Worm (Caenorhabditis elegans) whole organism, L4 larva: ENCODE data around the gene F29B9.7.

Experiments
- D1046.2 ChIP-seq: fragments of 200-800 bp; sonication (Bioruptor generic); IDR thresholded peaks from 2 replicates; pipeline ENCODE4 v1.3.6; 2022; ENCODE audit warnings: missing genetic modification characterization, missing compliant biosample characterization
- F26F4.8 ChIP-seq: fragments of 200-800 bp; sonication (Bioruptor generic); conservative IDR thresholded peaks from 2 replicates; pipeline ENCODE4 v1.3.6; 2022; ENCODE audit warnings: missing genetic modification characterization, missing compliant biosample characterization
- F37D6.2 ChIP-seq: sonication (generic microtip); optimal IDR thresholded peaks from 2 replicates; lab custom pipeline; 2016; ENCODE audit warnings: mild to moderate bottlenecking, missing genetic modification characterization, missing compliant biosample characterization
- T26A8.4 ChIP-seq: fragments of 200-800 bp; sonication (Bioruptor generic); IDR thresholded peaks from 2 replicates; pipeline ENCODE4 v1.3.6; 2022; ENCODE audit warnings: missing genetic modification characterization, missing compliant biosample characterization
- Y75B8A.6 ChIP-seq: fragments of 200-800 bp; sonication (Bioruptor generic); IDR thresholded peaks from 2 replicates; pipeline ENCODE4 v1.3.6; 2022; ENCODE audit warnings: missing genetic modification reagents, missing genetic modification characterization, missing compliant biosample characterization
- ZK546.5 ChIP-seq, 2 experiments: sonication (generic microtip); optimal IDR thresholded peaks; 2 replicates each; lab custom pipeline; 2017; ENCODE audit warnings: missing biosample characterization in 2 of 2, missing genetic modification characterization in 2 of 2
- aha-1 ChIP-seq: fragments of 150-350 bp; peaks from one replicate; lab custom pipeline; 2014; ENCODE audit warnings: missing biosample characterization, missing genetic modification characterization
- ama-1 ChIP-seq: fragments of 150-350 bp; optimal IDR thresholded peaks from 2 replicates; lab custom pipeline; 2014; ENCODE audit warnings: inconsistent platforms, mixed read lengths
- arid-1 ChIP-seq: fragments of 200-800 bp; sonication (Bioruptor generic); conservative IDR thresholded peaks from 2 replicates; pipeline ENCODE4 v1.3.6; 2022; ENCODE audit warnings: missing genetic modification reagents, missing genetic modification characterization, missing compliant biosample characterization
- daf-16 ChIP-seq, 3 experiments: sonication (generic microtip); optimal IDR thresholded peaks; 2 replicates each; lab custom pipeline; 2016 to 2017; ENCODE audit warnings: missing genetic modification characterization in 3 of 3, missing genetic modification reagents in 3 of 3, mild to moderate bottlenecking in 2 of 3, missing compliant biosample characterization in 2 of 3, missing biosample characterization in 1 of 3, moderate library complexity in 1 of 3
- daf-8 ChIP-seq: fragments of 200-800 bp; sonication (Bioruptor generic); IDR thresholded peaks from 2 replicates; pipeline ENCODE4 v1.3.6; 2022; ENCODE audit warnings: missing genetic modification characterization, missing compliant biosample characterization
- dmd-6 ChIP-seq: fragments of 200-800 bp; sonication (Bioruptor generic); IDR thresholded peaks from 2 replicates; pipeline ENCODE4 v1.3.6; 2022; ENCODE audit warnings: missing genetic modification reagents, missing genetic modification characterization, missing compliant biosample characterization
- dmd-9 ChIP-seq: fragments of 200-800 bp; sonication (Bioruptor generic); IDR thresholded peaks from 2 replicates; pipeline ENCODE4 v1.3.6; 2022; ENCODE audit warnings: missing genetic modification reagents, missing genetic modification characterization, missing compliant biosample characterization
- dpl-1 ChIP-seq: fragments of 150-350 bp; optimal IDR thresholded peaks from 2 replicates; lab custom pipeline; 2014; ENCODE audit warnings: missing biosample characterization, missing genetic modification reagents, missing genetic modification characterization
- egl-27 ChIP-seq: sonication (generic microtip); optimal IDR thresholded peaks from 3 replicates; lab custom pipeline; 2017; ENCODE audit warnings: missing biosample characterization, missing genetic modification reagents, missing genetic modification characterization
- egl-43 ChIP-seq: fragments of 200-800 bp; sonication (Bioruptor generic); IDR thresholded peaks from 2 replicates; pipeline ENCODE4 v1.3.6; 2022; ENCODE audit warnings: missing genetic modification reagents, missing genetic modification characterization, missing compliant biosample characterization
- fkh-10 ChIP-seq: fragments of 150-350 bp; optimal IDR thresholded peaks from 2 replicates; lab custom pipeline; 2014; ENCODE audit warnings: missing biosample characterization, missing genetic modification reagents, missing genetic modification characterization
- gei-8 ChIP-seq: fragments of 200-800 bp; sonication (Bioruptor generic); optimal IDR thresholded peaks from 2 replicates; lab custom pipeline; 2018; ENCODE audit warnings: mild to moderate bottlenecking, missing genetic modification characterization, missing compliant biosample characterization
- hif-1 ChIP-seq, 2 experiments: sonication (generic microtip); optimal IDR thresholded peaks; 2 replicates each; lab custom pipeline; 2016 to 2017; ENCODE audit warnings: missing compliant biosample characterization in 2 of 2, missing genetic modification characterization in 2 of 2, missing genetic modification reagents in 2 of 2, missing genotype in 2 of 2, mild to moderate bottlenecking in 1 of 2
- lim-7 ChIP-seq: fragments of 200-800 bp; sonication (Bioruptor generic); IDR thresholded peaks from 2 replicates; pipeline ENCODE4 v1.3.6; 2022; ENCODE audit warnings: missing genetic modification characterization, missing compliant biosample characterization
- lin-15B ChIP-seq: fragments of 150-350 bp; sonication (generic microtip); optimal IDR thresholded peaks from 3 replicates; lab custom pipeline; 2014; ENCODE audit warnings: missing biosample characterization, missing genetic modification characterization
- lin-29 ChIP-seq: fragments of 200-800 bp; sonication (Bioruptor generic); IDR thresholded peaks from 2 replicates; pipeline ENCODE4 v1.3.6; 2022; ENCODE audit warnings: missing genetic modification reagents, missing genetic modification characterization, missing compliant biosample characterization
- madf-5 ChIP-seq, 2 experiments: fragments of 200-800 bp; sonication (Bioruptor generic); IDR thresholded peaks; 2 replicates each; pipeline ENCODE4 v1.3.6; 2022; ENCODE audit warnings: missing compliant biosample characterization in 2 of 2, missing genetic modification characterization in 2 of 2
- nhr-11 ChIP-seq: fragments of 150-350 bp; optimal IDR thresholded peaks from 2 replicates; lab custom pipeline; 2014; ENCODE audit warnings: missing biosample characterization, missing genetic modification characterization
- nhr-111 ChIP-seq: fragments of 200-800 bp; sonication (Bioruptor generic); optimal IDR thresholded peaks from 2 replicates; lab custom pipeline; 2018; ENCODE audit warnings: mild to moderate bottlenecking, missing genetic modification characterization, missing compliant biosample characterization
- nhr-28 ChIP-seq: fragments of 150-350 bp; optimal IDR thresholded peaks from 2 replicates; lab custom pipeline; 2014; ENCODE audit warnings: missing biosample characterization, missing genetic modification characterization
- nhr-41 ChIP-seq: fragments of 200-800 bp; sonication (Bioruptor generic); IDR thresholded peaks from 2 replicates; pipeline ENCODE4 v1.3.6; 2022; ENCODE audit warnings: missing genetic modification reagents, missing genetic modification characterization, missing compliant biosample characterization
- nhr-42 ChIP-seq: fragments of 200-800 bp; sonication (Bioruptor generic); IDR thresholded peaks from 2 replicates; pipeline ENCODE4 v1.3.6; 2022; ENCODE audit warnings: missing genetic modification characterization, missing compliant biosample characterization
- nhr-48 ChIP-seq: sonication (generic microtip); optimal IDR thresholded peaks from 2 replicates; lab custom pipeline; 2016; ENCODE audit warnings: mild to moderate bottlenecking, missing genetic modification characterization, missing compliant biosample characterization
- nhr-6 ChIP-seq: fragments of 150-350 bp; optimal IDR thresholded peaks from 2 replicates; lab custom pipeline; 2014; ENCODE audit warnings: missing biosample characterization, missing genetic modification characterization
- nhr-76 ChIP-seq: fragments of 150-350 bp; optimal IDR thresholded peaks from 2 replicates; lab custom pipeline; 2014; ENCODE audit warnings: missing biosample characterization, missing genetic modification characterization
- pqm-1 ChIP-seq: sonication (generic microtip); optimal IDR thresholded peaks from 2 replicates; lab custom pipeline; 2017; ENCODE audit warnings: missing biosample characterization, missing genetic modification characterization
- rbr-2 ChIP-seq: sonication (generic microtip); optimal IDR thresholded peaks from 2 replicates; lab custom pipeline; 2016; ENCODE audit warnings: missing genotype, missing genetic modification characterization, missing compliant biosample characterization
- saeg-2 ChIP-seq: fragments of 200-800 bp; sonication (Bioruptor generic); IDR thresholded peaks from 2 replicates; pipeline ENCODE4 v1.3.6; 2022; ENCODE audit warnings: missing genetic modification reagents, missing genetic modification characterization, missing compliant biosample characterization
- set-16 ChIP-seq: fragments of 200-800 bp; sonication (Bioruptor generic); IDR thresholded peaks from 2 replicates; pipeline ENCODE4 v1.3.6; 2022; ENCODE audit warnings: missing genetic modification reagents, missing genetic modification characterization, missing compliant biosample characterization
- skn-1 ChIP-seq: fragments of 150-350 bp; optimal IDR thresholded peaks from 2 replicates; lab custom pipeline; 2014; ENCODE audit warnings: missing biosample characterization, missing genetic modification characterization
- snpc-1.2 ChIP-seq: fragments of 200-800 bp; sonication (Bioruptor generic); IDR thresholded peaks from 2 replicates; pipeline ENCODE4 v1.3.6; 2022; ENCODE audit warnings: missing genetic modification reagents, missing genetic modification characterization, missing compliant biosample characterization
- spr-3 ChIP-seq: fragments of 200-800 bp; sonication (Bioruptor generic); optimal IDR thresholded peaks from 2 replicates; lab custom pipeline; 2018; ENCODE audit warnings: mild to moderate bottlenecking, missing genetic modification characterization, missing compliant biosample characterization
- tra-1 ChIP-seq: fragments of 200-800 bp; sonication (Bioruptor generic); IDR thresholded peaks from 2 replicates; pipeline ENCODE4 v1.3.6; 2022; ENCODE audit warnings: missing genetic modification reagents, missing genetic modification characterization, missing compliant biosample characterization
- zfp-2 ChIP-seq: sonication (generic microtip); optimal IDR thresholded peaks from 2 replicates; lab custom pipeline; 2016; ENCODE audit warnings: mild to moderate bottlenecking, missing genetic modification characterization, missing compliant biosample characterization
- zip-2 ChIP-seq: fragments of 150-350 bp; optimal IDR thresholded peaks from 2 replicates; lab custom pipeline; 2014; ENCODE audit warnings: missing biosample characterization, missing genetic modification characterization
- ztf-11 ChIP-seq: fragments of 150-350 bp; optimal IDR thresholded peaks from 2 replicates; lab custom pipeline; 2014; ENCODE audit warnings: missing biosample characterization, missing genetic modification characterization

Gene F29B9.7

DNA sequence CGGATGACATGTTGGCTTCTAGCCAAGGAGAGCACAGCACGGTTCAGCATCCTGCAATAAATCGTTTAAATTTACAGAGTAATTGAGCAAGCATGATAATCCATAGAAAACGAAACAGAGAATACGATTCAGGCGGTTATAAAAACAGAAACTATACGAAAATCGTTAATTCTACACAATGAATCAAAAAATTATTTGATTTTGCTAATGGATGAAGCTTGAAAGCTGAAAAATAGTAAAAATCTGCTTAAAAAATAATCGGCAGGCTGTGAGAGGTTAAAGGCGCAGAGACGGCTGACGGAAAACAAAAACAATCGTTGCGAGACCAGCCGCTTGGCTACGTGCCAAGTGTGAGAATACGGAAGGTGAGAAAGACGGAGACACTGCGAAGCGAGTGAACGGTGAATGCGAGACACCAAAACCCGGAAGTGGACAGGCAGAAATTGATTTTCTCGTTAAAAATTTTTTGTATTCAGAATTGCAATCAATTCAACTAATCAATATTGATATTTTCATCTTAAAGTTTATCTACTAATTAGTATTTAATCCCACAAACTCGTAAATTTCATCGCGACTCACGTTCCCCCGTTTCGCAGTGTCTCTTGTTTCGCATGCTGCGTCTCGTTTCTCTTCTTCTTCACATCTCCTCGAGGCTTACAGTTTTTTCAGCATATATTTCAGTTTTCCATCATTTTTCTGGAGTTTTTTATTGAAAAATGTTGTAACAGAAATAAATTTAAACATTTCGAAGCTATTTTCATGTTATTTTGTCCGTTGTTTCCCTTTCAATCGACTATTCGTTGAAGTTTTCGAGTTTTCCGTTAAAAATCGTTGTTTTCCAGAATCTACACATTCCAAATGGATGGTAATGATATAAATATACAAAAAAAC, 10.8 kb downstream of the F29B9.7 start, which contains the start of the genes F29B9.11 and jmjd-1.2 (continued):
- TF ChIP-seq spr-3, result peak; percentile 53
- TF ChIP-seq pqm-1 (tag; lab: Kevin White, UChicago), result no peak
- TF ChIP-seq nhr-41 (GFP tag; lab: Robert Waterston, UW), result peak; percentile 57; the same call in 1 of the 2 replicates
- peak; percentile 91 for TF ChIP-seq zfp-2 (tag; lab: Kevin White, UChicago)
- TF ChIP-seq hif-1 (tag; optimal IDR thresholded peaks at IDR 0.05; lab: Kevin White, UChicago), result peak; percentile 89 to 99
- peak; percentile 74 for TF ChIP-seq nhr-48
- no peak for TF ChIP-seq lin-29 (GFP tag; lab: Robert Waterston, UW)
- TF ChIP-seq dmd-6 (GFP tag; lab: Robert Waterston, UW), result peak; percentile 85
- peak; percentile 74 for TF ChIP-seq snpc-1.2 (GFP tag; lab: Robert Waterston, UW)
- TF ChIP-seq dmd-9 (GFP tag; lab: Robert Waterston, UW), result peak; percentile 82
- TF ChIP-seq nhr-28 (tag; lab: Kevin White, UChicago), result peak; percentile 60
- TF ChIP-seq skn-1 (tag; lab: Kevin White, UChicago), result no peak
- TF ChIP-seq ama-1, result no peak
- peak; percentile 73 for TF ChIP-seq nhr-6 (tag; lab: Kevin White, UChicago)
- TF ChIP-seq nhr-42 (GFP tag; lab: Robert Waterston, UW), result peak; percentile 79
- TF ChIP-seq ZK546.5 (tag; optimal IDR thresholded peaks at IDR 0.05; lab: Kevin White, UChicago), result peak in 1 of 2 experiments; percentile 44
- no peak for TF ChIP-seq F26F4.8 (GFP tag; lab: Robert Waterston, UW)
- peak; percentile 79; the same call in 1 of the 2 replicates for TF ChIP-seq tra-1
- TF ChIP-seq saeg-2 (GFP tag; lab: Robert Waterston, UW), result peak; percentile 43; the same call in 1 of the 2 replicates
- peak; percentile 93 for TF ChIP-seq nhr-11 (tag; lab: Kevin White, UChicago)
- peak; percentile 80 for TF ChIP-seq dpl-1 (GFP tag; lab: Kevin White, UChicago)
- no peak for TF ChIP-seq nhr-111 (GFP tag; lab: Kevin White, UChicago)
- no peak for TF ChIP-seq gei-8 (GFP tag; lab: Kevin White, UChicago)
- TF ChIP-seq fkh-10, result peak; percentile 84
- TF ChIP-seq arid-1 (GFP tag; lab: Robert Waterston, UW), result peak; percentile 74
- no peak for TF ChIP-seq lim-7 (GFP tag; lab: Robert Waterston, UW)
- no peak for TF ChIP-seq egl-27 (tag; lab: Kevin White, UChicago)
- TF ChIP-seq F37D6.2, result peak; percentile 82
- peak; percentile 99 for TF ChIP-seq aha-1
- peak; percentile 82 for TF ChIP-seq T26A8.4 (GFP tag; lab: Robert Waterston, UW)
- TF ChIP-seq nhr-76 (tag; lab: Kevin White, UChicago), result no peak
- peak; percentile 63; the same call in 1 of the 2 replicates for TF ChIP-seq set-16
- no peak for TF ChIP-seq zip-2 (tag; lab: Kevin White, UChicago)
- no peak for TF ChIP-seq madf-5 (GFP tag; IDR thresholded peaks at IDR 0.05; lab: Robert Waterston, UW)
- TF ChIP-seq D1046.2 (GFP tag; lab: Robert Waterston, UW), result peak; percentile 72; the same call in 1 of the 2 replicates
- TF ChIP-seq ztf-11, result no peak
- TF ChIP-seq daf-8 (GFP tag; lab: Robert Waterston, UW), result no peak
- TF ChIP-seq daf-16 (GFP tag; optimal IDR thresholded peaks at IDR 0.05; lab: Kevin White, UChicago), result peak in 1 of 2 experiments; percentile 66
- TF ChIP-seq daf-16 (tag; optimal IDR thresholded peaks at IDR 0.05; lab: Kevin White, UChicago), result peak; percentile 72
- peak; percentile 82 for TF ChIP-seq egl-43 (GFP tag; lab: Robert Waterston, UW)
- TF ChIP-seq lin-15B (tag; lab: Kevin White, UChicago), result no peak
- peak; percentile 95 for TF ChIP-seq rbr-2 (tag; lab: Kevin White, UChicago)
- TF ChIP-seq Y75B8A.6 (GFP tag; lab: Robert Waterston, UW), result peak; percentile 80; the same call in 1 of the 2 replicates
